Worm (Caenorhabditis elegans): ENCODE data around the gene srg-31.

srg-31 gene

DNA sequence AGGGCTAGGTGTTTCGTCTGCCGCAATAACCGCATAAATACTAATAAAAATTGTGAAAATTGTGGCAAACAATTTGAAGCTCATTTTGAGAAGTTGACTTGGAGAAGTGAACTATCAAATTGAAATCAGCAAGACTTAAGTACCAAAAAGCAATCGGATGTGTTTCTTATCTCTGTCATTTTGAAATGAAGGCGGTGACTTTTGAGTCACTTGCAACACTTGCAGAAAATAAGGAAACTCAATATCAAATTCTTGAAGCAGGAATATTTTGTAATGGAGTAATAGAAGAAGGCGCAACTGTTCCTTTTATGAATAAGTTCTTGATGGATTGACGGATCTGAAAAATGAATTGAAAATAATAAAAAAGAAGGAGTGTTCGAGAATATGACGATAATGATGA, 2.4 kb downstream of the srg-31 start, which contains the start of gene T07H8.11:
TSS of gene T07H8.11 (minus strand) at position 101 of the 400 bp plus-strand sequence.
- TF ChIP-seq nhr-12 (tag; optimal IDR thresholded peaks at IDR 0.05) = no peak
- no peak for TF ChIP-seq elt-1 (tag; optimal IDR thresholded peaks at IDR 0.05)

DNA sequence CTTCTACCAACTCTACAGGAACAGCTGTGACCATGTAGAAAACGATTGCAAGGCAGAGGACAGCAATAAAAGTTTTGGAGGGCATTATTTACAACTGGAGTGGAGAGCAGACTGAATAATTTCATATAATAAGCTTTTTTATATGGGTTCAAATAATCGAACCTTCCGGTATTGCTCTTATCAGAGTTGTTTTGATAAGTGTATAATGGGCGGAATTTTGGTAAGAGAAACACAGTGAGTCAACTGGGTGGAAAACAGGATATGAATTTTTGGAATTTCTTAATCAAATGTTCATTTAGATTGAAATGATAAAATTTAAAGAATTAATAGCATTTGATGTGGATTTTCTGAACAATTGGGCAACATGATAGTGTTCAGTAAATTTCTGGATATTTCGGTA, 3.9 kb downstream of the srg-31 start, which contains the start of gene Y57E12B.11:
TSS of gene Y57E12B.11 (minus strand) at position 101 of the 400 bp plus-strand sequence.
- TF ChIP-seq nhr-25 (tag; optimal IDR thresholded peaks at IDR 0.05) (no peak), zag-1 (tag; optimal IDR thresholded peaks at IDR 0.05) (no peak), nhr-23 (tag; optimal IDR thresholded peaks at IDR 0.05) (no peak), nhr-10 (tag; optimal IDR thresholded peaks at IDR 0.05) (no peak), ztf-1 (GFP tag; conservative IDR thresholded peaks at IDR 0.05) (no peak), ama-1 (optimal IDR thresholded peaks at IDR 0.05) (no peak), crh-2 (tag; optimal IDR thresholded peaks at IDR 0.05) (no peak), snpc-4 (tag; optimal IDR thresholded peaks at IDR 0.05) (no peak), sem-4 (tag; optimal IDR thresholded peaks at IDR 0.05) (no peak), nhr-237 (tag; optimal IDR thresholded peaks at IDR 0.05) (no peak), unc-62 (GFP tag; optimal IDR thresholded peaks at IDR 0.05) (no peak), elt-1 (tag; optimal IDR thresholded peaks at IDR 0.05) (no peak), elt-3 (tag; optimal IDR thresholded peaks at IDR 0.05) (no peak)

DNA sequence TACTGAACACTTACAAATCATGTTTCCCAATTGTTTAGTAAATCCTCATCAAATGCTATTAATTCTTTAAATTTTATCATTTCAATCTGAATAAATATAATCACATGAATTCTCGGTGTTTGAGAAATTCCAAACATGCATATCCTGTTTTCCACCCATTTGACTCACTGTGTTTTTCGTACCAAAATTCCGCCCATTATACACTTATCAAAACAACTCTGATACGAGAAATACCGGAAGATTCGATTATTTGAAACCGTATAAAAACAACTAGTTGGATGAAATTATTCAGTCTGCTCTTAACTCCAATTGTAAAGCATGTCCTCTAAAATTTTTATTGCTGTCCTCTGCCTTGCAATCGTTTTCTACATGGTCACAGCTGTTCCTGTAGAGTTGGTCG, 5.5 kb downstream of the srg-31 start, which contains the start of gene Y57E12B.1:
TSS of gene Y57E12B.1 (plus strand) at position 301 of the 400 bp plus-strand sequence.
- no peak for TF ChIP-seq elt-3 (tag; optimal IDR thresholded peaks at IDR 0.05)
- TF ChIP-seq nhr-10 (tag; optimal IDR thresholded peaks at IDR 0.05) = no peak
- TF ChIP-seq nhr-23 (tag; optimal IDR thresholded peaks at IDR 0.05) = no peak
- TF ChIP-seq unc-55 (GFP tag; optimal IDR thresholded peaks at IDR 0.05) = no peak
- TF ChIP-seq snpc-4 (tag; optimal IDR thresholded peaks at IDR 0.05) = no peak
- no peak for TF ChIP-seq elt-1 (tag; optimal IDR thresholded peaks at IDR 0.05)
- no peak for TF ChIP-seq ceh-82 (tag; optimal IDR thresholded peaks at IDR 0.05)
- no peak for TF ChIP-seq Y55F3AM.14 (GFP tag; optimal IDR thresholded peaks at IDR 0.05)
- TF ChIP-seq nhr-237 (tag; optimal IDR thresholded peaks at IDR 0.05) = no peak
- no peak for TF ChIP-seq nhr-129 (tag; optimal IDR thresholded peaks at IDR 0.05)
- no peak for TF ChIP-seq skn-1 (tag; optimal IDR thresholded peaks at IDR 0.05)
- TF ChIP-seq dmd-4 (tag; optimal IDR thresholded peaks at IDR 0.05) = no peak
- TF ChIP-seq F13H6.1 (tag; optimal IDR thresholded peaks at IDR 0.05) = no peak
- no peak for TF ChIP-seq ZK546.5 (tag; optimal IDR thresholded peaks at IDR 0.05)
- no peak for TF ChIP-seq sem-4 (tag; optimal IDR thresholded peaks at IDR 0.05)
- TF ChIP-seq C34F6.9 (tag; optimal IDR thresholded peaks at IDR 0.05) = no peak
- TF ChIP-seq ztf-4 (tag; optimal IDR thresholded peaks at IDR 0.05) = no peak
- no peak for TF ChIP-seq sma-9 (GFP tag; optimal IDR thresholded peaks at IDR 0.05)
- TF ChIP-seq sma-9 (tag; optimal IDR thresholded peaks at IDR 0.05) = no peak
- no peak for TF ChIP-seq gmeb-1 (tag; optimal IDR thresholded peaks at IDR 0.05)
- TF ChIP-seq nhr-21 (tag; optimal IDR thresholded peaks at IDR 0.05) = no peak

DNA sequence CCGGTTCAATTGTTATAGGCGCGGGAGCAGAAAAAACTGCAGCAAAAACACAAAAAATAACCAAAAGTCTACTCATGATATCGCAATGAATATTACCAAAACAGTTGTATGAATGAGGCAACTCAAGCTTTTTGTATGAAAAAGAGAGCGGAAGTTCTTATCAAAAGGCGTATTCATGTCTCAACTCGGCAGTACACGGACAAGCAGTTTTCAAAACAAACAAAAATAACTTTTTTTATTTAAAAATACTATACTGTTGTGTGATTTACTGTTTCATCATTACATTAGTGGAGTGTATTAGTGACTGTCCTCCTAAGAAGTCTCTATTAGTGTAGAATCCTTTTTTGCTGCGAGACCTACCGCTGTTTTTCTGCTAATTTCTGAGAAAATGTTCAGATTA, 6.3 kb downstream of the srg-31 start, which contains the start of gene Y57E12B.4:
TSS of gene Y57E12B.4 (minus strand) at position 101 of the 400 bp plus-strand sequence.
- no peak for TF ChIP-seq ceh-16 (tag; optimal IDR thresholded peaks at IDR 0.05)

DNA sequence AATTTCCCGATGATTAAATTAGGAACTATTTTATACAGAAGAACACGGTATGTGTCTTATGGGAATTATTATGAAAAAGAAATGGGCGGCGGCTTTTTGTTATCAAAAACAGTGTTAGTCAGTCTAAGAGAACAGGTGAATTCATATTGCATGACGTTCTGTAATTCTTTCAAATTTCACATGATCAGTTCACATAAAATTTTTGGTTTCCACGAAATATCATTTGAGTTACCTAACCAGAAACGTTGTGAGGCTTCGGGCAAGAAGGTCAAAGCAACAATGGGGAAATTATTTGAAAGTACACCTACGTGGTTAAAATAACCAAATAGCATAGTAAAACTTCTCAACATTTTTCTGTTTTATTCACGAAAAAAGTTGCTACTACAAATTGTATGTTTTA, 17.8 kb downstream of the srg-31 start, which contains the start of gene Y57E12B.10:
TSS of gene Y57E12B.10 (minus strand) at position 101 of the 400 bp plus-strand sequence.
- no peak for TF ChIP-seq mbf-1 (tag; optimal IDR thresholded peaks at IDR 0.05)
- no peak for TF ChIP-seq sma-3 (GFP tag; optimal IDR thresholded peaks at IDR 0.05)
- TF ChIP-seq nhr-11 (tag; optimal IDR thresholded peaks at IDR 0.05) = no peak
- TF ChIP-seq mab-5 (tag; optimal IDR thresholded peaks at IDR 0.05) = no peak
- TF ChIP-seq crh-2 (tag; optimal IDR thresholded peaks at IDR 0.05) = no peak
- no peak for TF ChIP-seq gmeb-1 (tag; optimal IDR thresholded peaks at IDR 0.05)
- TF ChIP-seq elt-1 (tag; optimal IDR thresholded peaks at IDR 0.05) = no peak
- TF ChIP-seq lin-11 (tag; optimal IDR thresholded peaks at IDR 0.05) = no peak
- TF ChIP-seq mdl-1 (tag; optimal IDR thresholded peaks at IDR 0.05) = no peak
- TF ChIP-seq peb-1 (tag; optimal IDR thresholded peaks at IDR 0.05) = no peak
- TF ChIP-seq nhr-10 (tag; optimal IDR thresholded peaks at IDR 0.05) = no peak
- no peak for TF ChIP-seq zag-1 (tag; optimal IDR thresholded peaks at IDR 0.05)
- TF ChIP-seq sma-9 (GFP tag; optimal IDR thresholded peaks at IDR 0.05) = no peak
- no peak for TF ChIP-seq sma-9 (tag; optimal IDR thresholded peaks at IDR 0.05)
- TF ChIP-seq dmd-4 (tag; optimal IDR thresholded peaks at IDR 0.05) = no peak
- no peak for TF ChIP-seq skn-1 (tag; optimal IDR thresholded peaks at IDR 0.05)
- TF ChIP-seq fos-1 (tag; optimal IDR thresholded peaks at IDR 0.05) = no peak
- no peak for TF ChIP-seq lin-39 (tag; optimal IDR thresholded peaks at IDR 0.05)
